Fruit fly (Drosophila melanogaster) whole organism, pupa: ENCODE measurements around the gene PGAP5.

Source experiments
- CG10348 ChIP-seq: fragments of 200-800 bp; sonication (Bioruptor generic); IDR thresholded peaks from 2 replicates; pipeline ENCODE4 v1.3.6; 2022; ENCODE audit warnings: missing biosample characterization, missing genetic modification characterization
- CG12605 ChIP-seq: fragments of 200-800 bp; sonication (Bioruptor generic); IDR thresholded peaks from 2 replicates; pipeline ENCODE4 v1.3.6; 2022; ENCODE audit warnings: missing biosample characterization, missing genetic modification characterization
- CG13204 ChIP-seq: fragments of 200-800 bp; sonication (Bioruptor generic); optimal IDR thresholded peaks from 2 replicates; lab custom pipeline; 2018; ENCODE audit warnings: missing biosample characterization, mild to moderate bottlenecking, missing genetic modification characterization, moderate library complexity
- CG14655 ChIP-seq: fragments of 200-800 bp; sonication (Bioruptor generic); optimal IDR thresholded peaks from 3 replicates; lab custom pipeline; 2017; ENCODE audit warnings: mild to moderate bottlenecking, missing biosample characterization, missing genetic modification reagents, missing genetic modification characterization
- CG15710 ChIP-seq: fragments of 200-800 bp; sonication (Bioruptor generic); optimal IDR thresholded peaks from 2 replicates; lab custom pipeline; 2018; ENCODE audit warnings: missing biosample characterization, mild to moderate bottlenecking, missing genetic modification characterization, moderate library complexity
- CG17806 ChIP-seq: fragments of 200-800 bp; sonication (Bioruptor generic); optimal IDR thresholded peaks from 2 replicates; lab custom pipeline; 2018; ENCODE audit warnings: missing biosample characterization, mild to moderate bottlenecking, missing genetic modification characterization, moderate library complexity
- CG32121 ChIP-seq: fragments of 200-800 bp; sonication (Bioruptor generic); IDR thresholded peaks from 2 replicates; pipeline ENCODE4 v1.3.6; 2022; ENCODE audit warnings: missing biosample characterization, missing genetic modification characterization
- CG34367 ChIP-seq: fragments of 200-800 bp; sonication (Bioruptor generic); optimal IDR thresholded peaks from 2 replicates; lab custom pipeline; 2018; ENCODE audit warnings: missing biosample characterization, mild to moderate bottlenecking, missing genetic modification characterization
- CG4496 ChIP-seq: fragments of 200-800 bp; sonication (Bioruptor generic); IDR thresholded peaks from 3 replicates; pipeline ENCODE4 v1.3.6; 2022; ENCODE audit warnings: missing biosample characterization, missing genetic modification characterization
- CG8159 ChIP-seq: fragments of 200-800 bp; sonication (Bioruptor generic); optimal IDR thresholded peaks from 3 replicates; lab custom pipeline; 2018; ENCODE audit warnings: missing biosample characterization, mild to moderate bottlenecking, missing genetic modification characterization, moderate library complexity
- CG8301 ChIP-seq: fragments of 200-800 bp; sonication (Bioruptor generic); optimal IDR thresholded peaks from 2 replicates; lab custom pipeline; 2018; ENCODE audit warnings: missing biosample characterization, mild to moderate bottlenecking, missing genetic modification characterization
- CG9948 ChIP-seq: fragments of 200-800 bp; sonication (Bioruptor generic); optimal IDR thresholded peaks from 2 replicates; lab custom pipeline; 2018; ENCODE audit warnings: missing biosample characterization, mild to moderate bottlenecking, missing genetic modification characterization, moderate library complexity
- D1 ChIP-seq: fragments of 200-800 bp; sonication (Bioruptor generic); optimal IDR thresholded peaks from 2 replicates; lab custom pipeline; 2018; ENCODE audit warnings: missing biosample characterization, mild to moderate bottlenecking, missing genetic modification characterization, moderate library complexity
- EcR ChIP-seq: fragments of 200-800 bp; sonication (Bioruptor generic); optimal IDR thresholded peaks from 3 replicates; lab custom pipeline; 2019; ENCODE audit warnings: missing biosample characterization, missing genetic modification characterization, mild to moderate bottlenecking, moderate library complexity, missing genetic modification reagents
- Ets98B ChIP-seq: fragments of 200-800 bp; sonication (Bioruptor generic); IDR thresholded peaks from 2 replicates; pipeline ENCODE4 v1.3.6; 2022; ENCODE audit warnings: missing biosample characterization, missing genetic modification characterization
- Pif1A ChIP-seq: fragments of 200-800 bp; sonication (Bioruptor generic); optimal IDR thresholded peaks from 3 replicates; lab custom pipeline; 2016; ENCODE audit warnings: missing biosample characterization, missing genetic modification characterization
- Pif1B ChIP-seq: fragments of 200-800 bp; sonication (Bioruptor generic); optimal IDR thresholded peaks from 3 replicates; lab custom pipeline; 2016; ENCODE audit warnings: missing biosample characterization, missing genetic modification characterization
- Snoo ChIP-seq: fragments of 200-800 bp; sonication (Bioruptor generic); optimal IDR thresholded peaks from 3 replicates; lab custom pipeline; 2017; ENCODE audit warnings: missing biosample characterization, mild to moderate bottlenecking, missing genetic modification characterization, inconsistent platforms
- fd96Ca ChIP-seq: fragments of 200-800 bp; sonication (Bioruptor generic); IDR thresholded peaks from 3 replicates; pipeline ENCODE4 v1.3.6; 2022; ENCODE audit warnings: missing biosample characterization, missing genetic modification characterization
- gl ChIP-seq: fragments of 200-800 bp; sonication (Bioruptor generic); optimal IDR thresholded peaks from 2 replicates; lab custom pipeline; 2018; ENCODE audit warnings: missing biosample characterization, mild to moderate bottlenecking, missing genetic modification characterization
- rn ChIP-seq: fragments of 200-800 bp; sonication (Bioruptor generic); IDR thresholded peaks from 2 replicates; pipeline ENCODE4 v1.3.6; 2022; ENCODE audit warnings: missing biosample characterization, missing genetic modification characterization

PGAP5 gene

DNA sequence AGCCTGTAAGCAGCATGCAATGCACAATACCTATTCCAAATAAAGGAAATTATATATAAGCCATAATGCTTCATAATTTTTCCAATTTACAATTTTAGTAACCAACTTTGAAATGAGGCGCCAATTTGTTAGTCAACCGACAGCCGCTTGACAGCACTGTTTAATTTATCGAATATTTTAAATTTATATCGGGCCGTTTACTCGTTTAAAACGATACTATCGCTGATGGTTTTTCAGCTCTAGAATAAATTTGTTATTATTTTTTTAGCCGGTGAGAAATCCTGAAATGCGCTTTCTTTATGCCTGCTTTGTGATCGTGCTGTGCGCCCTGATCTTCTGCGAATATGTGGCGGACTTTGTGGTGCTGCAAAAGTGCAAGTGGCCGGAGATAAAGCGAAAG lies at the start of gene PGAP5:
PGAP5 (plus strand) TSS at position 126 of the 400 bp plus-strand sequence.
- TF ChIP-seq CG8301 (tag; lab: Kevin White, UChicago), result no peak
- TF ChIP-seq Ets98B, result no peak
- TF ChIP-seq fd96Ca (GFP tag; lab: Robert Waterston, UW), result no peak
- TF ChIP-seq CG13204 (GFP tag; lab: Kevin White, UChicago), result no peak
- no peak for TF ChIP-seq Pif1A (GFP tag; lab: Kevin White, UChicago)
- no peak for TF ChIP-seq CG32121 (GFP tag; lab: Robert Waterston, UW)
- TF ChIP-seq CG17806, result no peak
- TF ChIP-seq Snoo (tag; lab: Kevin White, UChicago), result no peak
- TF ChIP-seq CG8159, result no peak
- no peak for TF ChIP-seq CG9948 (tag; lab: Kevin White, UChicago)

DNA sequence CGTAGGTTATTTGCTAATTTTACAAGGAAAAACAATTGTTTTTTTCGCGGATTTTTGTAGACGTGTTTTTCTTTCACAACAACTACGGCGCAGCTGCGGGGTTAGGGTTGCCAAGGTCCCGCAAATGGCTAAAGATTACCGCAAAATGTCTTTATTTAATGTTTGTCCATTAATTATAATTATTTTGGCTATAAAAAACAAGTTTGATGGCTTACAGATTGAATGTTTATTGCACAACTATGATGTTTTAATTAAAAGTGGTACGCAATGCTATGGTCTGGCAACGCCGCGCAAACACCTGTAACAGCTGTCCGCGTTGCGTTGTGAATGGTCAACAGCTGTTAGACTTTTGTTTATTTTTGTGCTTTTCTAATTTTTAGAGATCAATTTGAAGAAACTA lies 42.0 kb upstream of the PGAP5 start:
- TF ChIP-seq CG8301 (tag; lab: Kevin White, UChicago) (peak; percentile 59), CG34367 (peak; percentile 30), CG32121 (GFP tag; lab: Robert Waterston, UW) (peak; percentile 77), Snoo (tag; lab: Kevin White, UChicago) (peak; percentile 47), CG12605 (GFP tag; lab: Robert Waterston, UW) (peak; percentile 68; the same call in 1 of the 2 replicates), fd96Ca (GFP tag; lab: Robert Waterston, UW) (peak; percentile 73), CG14655 (peak; percentile 65), D1 (tag; lab: Kevin White, UChicago) (no peak), rn (GFP tag; lab: Robert Waterston, UW) (0 out of 2 replicates have a peak, but pooled peaks have one; percentile 43), CG9948 (tag; lab: Kevin White, UChicago) (peak; percentile 39), gl (peak; percentile 12), CG8159 (peak; percentile 54), CG13204 (GFP tag; lab: Kevin White, UChicago) (no peak), CG15710 (peak; percentile 52), EcR (no peak), CG17806 (peak; percentile 57), CG10348 (GFP tag; lab: Robert Waterston, UW) (no peak), CG4496 (GFP tag; lab: Robert Waterston, UW) (peak; percentile 81), Ets98B (peak; percentile 64; the same call in 1 of the 2 replicates), Pif1B (peak; percentile 49), Pif1A (GFP tag; lab: Kevin White, UChicago) (peak; percentile 63)

DNA sequence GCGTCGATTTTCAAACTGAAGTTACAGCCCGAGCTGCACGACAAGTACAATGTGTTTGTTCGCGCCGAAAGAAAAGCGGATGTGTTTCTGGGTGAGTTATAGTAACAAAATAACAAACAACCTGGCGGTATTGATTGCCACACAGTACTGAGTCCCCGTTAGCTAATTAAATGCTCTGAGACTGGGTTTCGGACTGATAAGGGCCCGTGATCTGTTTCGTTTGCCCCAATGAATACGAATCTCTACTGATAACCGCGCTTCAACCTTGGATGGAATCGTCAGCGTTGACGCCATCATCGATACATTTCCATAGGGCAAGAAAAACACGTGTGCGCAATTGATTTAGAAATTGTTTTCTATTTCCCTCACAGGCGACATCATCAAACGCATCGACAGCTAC lies 41.5 kb upstream of the PGAP5 start:
- TF ChIP-seq CG34367 (no peak), rn (GFP tag; lab: Robert Waterston, UW) (no peak), CG10348 (GFP tag; lab: Robert Waterston, UW) (no peak), CG4496 (GFP tag; lab: Robert Waterston, UW) (no peak)
- TF ChIP-seq, all 21 proteins: peak for 0

DNA sequence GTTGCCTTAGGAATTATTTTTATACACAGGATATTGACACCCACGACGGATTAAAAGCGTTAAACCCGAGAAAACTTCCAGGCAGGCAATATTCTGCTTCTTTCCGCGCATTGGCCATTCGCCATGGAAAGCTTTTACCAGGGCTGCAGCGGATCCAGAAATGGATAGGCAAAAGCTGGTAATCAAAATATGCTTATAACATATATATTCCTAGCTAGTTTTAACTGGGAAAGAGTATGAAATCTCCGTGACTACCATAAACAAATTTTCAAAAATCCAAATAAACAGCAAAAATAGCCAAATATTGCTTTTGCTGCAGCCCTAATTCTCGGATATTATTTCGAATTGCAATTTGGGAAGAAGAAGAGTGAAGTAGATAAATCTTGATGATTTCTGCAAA lies 39.2 kb upstream of the PGAP5 start, which contains the start of the genes PAPLA1 and Rbsn-5:
PAPLA1 (minus strand) TSS at position 141 of the 400 bp plus-strand sequence.
Rbsn-5 (plus strand) TSS at position 335 of the 400 bp plus-strand sequence.
- TF ChIP-seq Pif1B (peak; percentile 88), CG17806 (peak; percentile 94), CG8159 (peak; percentile 92), CG32121 (GFP tag; lab: Robert Waterston, UW) (peak; percentile 80), Ets98B (peak; percentile 87), CG12605 (GFP tag; lab: Robert Waterston, UW) (peak; percentile 76), CG8301 (tag; lab: Kevin White, UChicago) (peak; percentile 90), Snoo (tag; lab: Kevin White, UChicago) (peak; percentile 90), CG34367 (peak; percentile 87), Pif1A (GFP tag; lab: Kevin White, UChicago) (peak; percentile 94), CG14655 (peak; percentile 89), gl (peak; percentile 75), fd96Ca (GFP tag; lab: Robert Waterston, UW) (peak; percentile 92), CG4496 (GFP tag; lab: Robert Waterston, UW) (peak; percentile 89), D1 (tag; lab: Kevin White, UChicago) (peak; percentile 72), CG10348 (GFP tag; lab: Robert Waterston, UW) (peak; percentile 69; the same call in 1 of the 2 replicates), CG13204 (GFP tag; lab: Kevin White, UChicago) (peak; percentile 59), rn (GFP tag; lab: Robert Waterston, UW) (peak; percentile 92), CG15710 (peak; percentile 90), EcR (peak; percentile 68), CG9948 (tag; lab: Kevin White, UChicago) (peak; percentile 91)
- TF ChIP-seq, all 21 proteins: peak for 21

DNA sequence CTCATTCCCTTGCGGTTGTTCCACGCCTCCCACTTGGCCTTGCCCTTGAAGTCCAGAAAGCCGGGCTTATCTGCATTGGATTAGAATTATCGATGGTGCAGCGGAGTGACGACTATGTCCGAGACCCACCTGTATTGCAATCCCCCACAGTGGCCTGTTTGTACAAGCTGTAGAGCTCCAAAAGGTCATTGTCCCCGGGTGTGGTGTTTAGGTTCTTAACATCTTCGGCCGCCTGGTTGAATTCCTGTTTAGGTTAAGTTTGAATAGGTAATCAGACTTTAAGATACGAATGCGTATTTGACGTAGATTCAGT lies 36.7 kb upstream of the PGAP5 start:
- no peak for TF ChIP-seq CG4496 (GFP tag; lab: Robert Waterston, UW)
- TF ChIP-seq EcR, result peak; percentile 99
- no peak for TF ChIP-seq Snoo (tag; lab: Kevin White, UChicago)

DNA sequence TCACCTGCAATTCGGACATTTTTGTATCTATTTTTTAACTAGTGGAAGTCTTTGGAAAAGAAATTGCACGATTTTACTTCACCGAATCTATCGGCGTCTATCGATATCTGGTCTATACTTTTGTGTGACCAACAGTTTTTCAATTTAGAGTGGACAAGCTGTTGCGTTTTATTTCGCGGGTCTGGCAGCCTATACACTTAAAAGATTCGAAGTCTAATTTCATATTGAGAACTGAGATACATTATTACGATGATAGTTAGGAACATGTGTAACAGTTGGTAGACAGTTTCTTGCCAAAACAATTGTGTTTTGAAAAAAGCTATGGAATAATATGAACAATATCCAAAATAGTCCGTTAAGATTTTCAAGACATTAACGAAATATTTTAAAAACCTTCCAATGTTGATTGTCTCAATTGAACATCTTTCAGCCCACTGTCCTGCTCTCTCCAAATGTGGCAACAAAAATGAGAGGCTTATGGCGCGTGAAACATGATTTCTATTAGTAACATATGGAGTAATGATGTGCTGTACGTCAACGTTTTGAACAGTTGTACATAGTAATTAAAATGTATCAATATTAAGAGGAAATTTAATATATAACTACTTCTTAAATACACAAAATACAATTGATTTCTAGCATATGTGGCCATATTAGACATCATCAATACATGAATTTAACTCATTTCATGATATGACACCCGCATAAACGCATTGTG lies 36.2 kb upstream of the PGAP5 start, which contains the start of gene Acbp1:
Acbp1 (minus strand) TSS at position 146 of the 718 bp plus-strand sequence.
- TF ChIP-seq CG15710 (peak; percentile 97), Ets98B (peak; percentile 96), CG12605 (GFP tag; lab: Robert Waterston, UW) (peak; percentile 91), CG32121 (GFP tag; lab: Robert Waterston, UW) (peak; percentile 93), CG9948 (tag; lab: Kevin White, UChicago) (peak; percentile 95), CG4496 (GFP tag; lab: Robert Waterston, UW) (peak; percentile 97), fd96Ca (GFP tag; lab: Robert Waterston, UW) (peak; percentile 89), D1 (tag; lab: Kevin White, UChicago) (peak; percentile 96), CG8159 (peak; percentile 99), CG17806 (peak; percentile 97), CG10348 (GFP tag; lab: Robert Waterston, UW) (peak; percentile 54; the same call in 1 of the 2 replicates), EcR (peak; percentile 87), gl (peak; percentile 93), CG34367 (peak; percentile 96), Pif1A (GFP tag; lab: Kevin White, UChicago) (peak; percentile 95), CG13204 (GFP tag; lab: Kevin White, UChicago) (peak; percentile 93), rn (GFP tag; lab: Robert Waterston, UW) (peak; percentile 56), CG14655 (peak; percentile 97), Pif1B (peak; percentile 98), CG8301 (tag; lab: Kevin White, UChicago) (peak; percentile 98), Snoo (tag; lab: Kevin White, UChicago) (peak; percentile 97)
